Worm (Caenorhabditis elegans): ENCODE measurements around the gene mig-13.

The mig-13 gene

DNA sequence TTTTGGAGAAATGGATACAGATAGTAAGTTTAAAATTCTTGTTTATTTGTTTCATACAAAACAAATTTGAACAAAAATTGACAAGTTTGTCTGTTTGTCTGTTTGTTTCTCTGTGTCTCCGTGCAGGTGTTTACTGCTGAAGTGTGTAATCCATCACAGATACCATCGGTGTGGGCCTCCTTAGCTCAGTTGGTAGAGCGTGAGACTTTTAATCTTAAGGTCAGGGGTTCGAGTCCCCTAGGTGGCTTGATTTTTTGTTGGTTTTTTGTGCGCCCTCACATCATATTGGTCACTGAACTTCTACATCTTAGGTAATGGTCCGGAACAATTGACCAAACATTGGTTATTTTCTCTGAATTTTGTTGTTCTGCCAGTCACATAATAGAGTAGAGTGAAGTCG lies 11.0 kb downstream of the mig-13 start (continued):
- no peak for TF ChIP-seq zip-4 (GFP tag; optimal IDR thresholded peaks at IDR 0.05)
- TF ChIP-seq fkh-10 (GFP tag; optimal IDR thresholded peaks at IDR 0.05): no peak
- peak; percentile 13 for TF ChIP-seq tbx-2 (tag; optimal IDR thresholded peaks at IDR 0.05)
- TF ChIP-seq sox-4 (tag; optimal IDR thresholded peaks at IDR 0.05): no peak
- TF ChIP-seq xbp-1 (tag; optimal IDR thresholded peaks at IDR 0.05): peak; percentile 25
- TF ChIP-seq sptf-1 (tag; optimal IDR thresholded peaks at IDR 0.05): no peak
- peak; percentile 65 for TF ChIP-seq rnt-1 (tag; optimal IDR thresholded peaks at IDR 0.05)
- no peak for TF ChIP-seq hlh-17 (GFP tag; optimal IDR thresholded peaks at IDR 0.05; ENCODE audit: borderline replicate concordance)
- no peak for TF ChIP-seq Y116A8C.19 (tag; optimal IDR thresholded peaks at IDR 0.05; ENCODE audit: borderline replicate concordance)
- TF ChIP-seq lsy-2 (tag; optimal IDR thresholded peaks at IDR 0.05): peak; percentile 5 to 62
- no peak for TF ChIP-seq efl-3 (GFP tag; optimal IDR thresholded peaks at IDR 0.05)
- TF ChIP-seq jun-1 (tag; optimal IDR thresholded peaks at IDR 0.05): peak; percentile 38
- peak; percentile 70 for TF ChIP-seq snu-23 (GFP tag; optimal IDR thresholded peaks at IDR 0.05)
- peak; percentile 50 for TF ChIP-seq C16A3.4 (tag; optimal IDR thresholded peaks at IDR 0.05)
- peak; percentile 43 for TF ChIP-seq skn-1 (tag; optimal IDR thresholded peaks at IDR 0.05)
- TF ChIP-seq zag-1 (tag; optimal IDR thresholded peaks at IDR 0.05): no peak
- TF ChIP-seq nhr-20 (tag; optimal IDR thresholded peaks at IDR 0.05): peak; percentile 58
- no peak for TF ChIP-seq unc-86 (tag; optimal IDR thresholded peaks at IDR 0.05)
- TF ChIP-seq nhr-237 (tag; optimal IDR thresholded peaks at IDR 0.05): no peak
- TF ChIP-seq aly-2 (tag; optimal IDR thresholded peaks at IDR 0.05): no peak

DNA sequence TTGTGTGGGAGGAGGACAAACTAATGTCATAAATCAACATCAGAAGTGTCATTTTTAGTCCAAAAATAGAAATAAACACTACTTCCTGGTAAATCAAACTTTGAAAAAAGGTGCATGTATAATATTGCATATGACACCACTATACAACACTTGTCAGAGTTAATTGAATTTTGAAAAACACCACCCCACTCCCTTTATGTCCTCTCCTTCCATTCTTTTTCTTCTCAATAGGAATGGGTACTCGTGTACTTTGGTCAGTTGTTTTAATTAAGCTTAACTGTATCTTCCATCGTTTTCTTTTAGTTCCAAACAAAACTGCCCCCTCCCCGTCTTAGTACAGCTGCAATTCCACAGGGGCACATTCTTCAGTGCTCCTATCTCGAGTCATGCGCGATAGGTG lies 12.4 kb downstream of the mig-13 start:
- TF ChIP-seq zag-1 (tag; optimal IDR thresholded peaks at IDR 0.05) (no peak), efl-1 (optimal IDR thresholded peaks at IDR 0.05) (no peak), efl-1 (GFP tag; optimal IDR thresholded peaks at IDR 0.05 in 1 of 2) (peak in 1 of 2 experiments; percentile 26), lin-14 (GFP tag; optimal IDR thresholded peaks at IDR 0.05) (peak; percentile 48), aly-2 (tag; optimal IDR thresholded peaks at IDR 0.05) (no peak), unc-98 (GFP tag; IDR thresholded peaks at IDR 0.05) (no peak)

DNA sequence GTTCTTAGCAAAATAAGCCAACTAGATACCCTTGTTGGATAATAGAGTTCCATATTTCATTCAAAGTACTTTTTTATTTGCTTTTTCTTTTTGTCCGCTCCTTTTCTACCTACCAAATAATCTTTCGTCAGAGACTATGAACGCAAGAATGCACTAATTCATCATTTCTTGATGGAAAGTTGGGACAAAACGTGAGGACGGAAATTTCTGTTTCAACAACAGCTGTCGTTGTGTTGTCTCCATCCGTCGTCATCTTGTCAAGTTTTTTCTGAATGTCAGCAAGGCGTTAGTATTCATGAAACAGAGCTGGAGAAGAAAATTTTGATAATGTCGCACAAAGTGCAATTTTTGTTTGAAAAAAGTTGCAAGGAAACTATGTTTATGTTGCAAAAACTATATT lies 15.2 kb downstream of the mig-13 start:
- peak; percentile 61 for TF ChIP-seq lin-14 (GFP tag; optimal IDR thresholded peaks at IDR 0.05)
- TF ChIP-seq dsc-1 (tag; optimal IDR thresholded peaks at IDR 0.05): no peak
- TF ChIP-seq nhr-77 (tag; optimal IDR thresholded peaks at IDR 0.05): no peak
- TF ChIP-seq lsy-2 (tag; optimal IDR thresholded peaks at IDR 0.05): no peak

DNA sequence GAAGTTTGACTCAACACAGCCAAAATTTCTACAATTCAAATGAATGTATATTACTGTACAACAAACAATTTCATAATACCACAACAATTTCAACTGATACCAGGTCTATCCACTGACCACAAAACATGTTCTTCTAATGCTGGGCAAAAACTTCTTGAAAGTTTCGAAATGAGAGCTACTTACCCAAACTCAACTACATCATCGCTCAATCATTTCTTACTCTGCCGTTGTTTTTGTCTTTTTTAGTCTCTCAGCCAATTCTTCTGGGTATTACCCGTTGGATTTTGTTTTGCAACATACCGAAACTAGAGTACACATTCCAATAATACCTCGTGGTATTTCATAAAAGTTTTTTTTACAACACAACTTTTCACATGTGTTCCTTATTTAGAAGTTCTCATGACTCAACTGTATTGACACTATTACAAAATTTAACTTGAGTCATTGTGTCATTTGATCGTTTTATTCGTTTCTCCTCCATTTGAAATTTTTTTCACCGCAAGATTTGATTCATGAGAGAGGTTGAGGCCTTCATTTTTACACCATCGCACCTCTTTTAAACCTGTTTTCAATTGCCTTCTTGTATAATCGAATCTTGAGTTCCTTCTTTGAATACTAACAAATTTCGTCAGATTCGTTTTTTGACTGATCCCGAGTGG lies 16.7 kb downstream of the mig-13 start, which contains the start of gene F43C9.2:
F43C9.2 (plus strand) TSS at position 497 of the 659 bp plus-strand sequence.
- TF ChIP-seq lsy-2 (tag; optimal IDR thresholded peaks at IDR 0.05) (no peak), nhr-77 (tag; optimal IDR thresholded peaks at IDR 0.05) (no peak), elt-3 (tag; optimal IDR thresholded peaks at IDR 0.05) (peak in 1 of 6 experiments; percentile 46), elt-2 (tag; optimal IDR thresholded peaks at IDR 0.05) (no peak), unc-86 (tag; optimal IDR thresholded peaks at IDR 0.05) (no peak), hlh-17 (GFP tag; optimal IDR thresholded peaks at IDR 0.05; ENCODE audit: borderline replicate concordance) (no peak), nhr-20 (tag; optimal IDR thresholded peaks at IDR 0.05) (peak; percentile 16), nhr-85 (tag) (peak; percentile 79), lin-13 (GFP tag; optimal IDR thresholded peaks at IDR 0.05) (no peak), hlh-4 (tag; optimal IDR thresholded peaks at IDR 0.05) (no peak), mep-1 (tag; optimal IDR thresholded peaks at IDR 0.05) (peak; percentile 46), fkh-4 (tag; optimal IDR thresholded peaks at IDR 0.05; ENCODE audit: borderline replicate concordance) (no peak), ama-1 (optimal IDR thresholded peaks at IDR 0.05) (no peak), ceh-90 (tag; optimal IDR thresholded peaks at IDR 0.05) (no peak), blmp-1 (tag; optimal IDR thresholded peaks at IDR 0.05) (peak; percentile 27), mab-9 (GFP tag; IDR thresholded peaks at IDR 0.05) (no peak), rnt-1 (tag; optimal IDR thresholded peaks at IDR 0.05) (no peak), lin-35 (GFP tag; optimal IDR thresholded peaks at IDR 0.05) (peak in 1 of 2 experiments; percentile 47), unc-98 (GFP tag; IDR thresholded peaks at IDR 0.05) (no peak), dsc-1 (tag; optimal IDR thresholded peaks at IDR 0.05) (no peak)

Measured in whole organism, L1 larva.